Fruit fly (Drosophila melanogaster) whole organism, embryonic: ENCODE results near the gene dikar.

Source experiments
- CG10321 ChIP-seq: fragments of 200-800 bp; sonication (Bioruptor generic); IDR thresholded peaks from 2 replicates; pipeline ENCODE4 v1.3.6; 2022; ENCODE audit warnings: missing biosample characterization, missing genetic modification characterization
- CG10565 ChIP-seq: fragments of 200-800 bp; sonication (Bioruptor generic); optimal IDR thresholded peaks from 3 replicates; lab custom pipeline; 2016; ENCODE audit warnings: missing biosample characterization, mild to moderate bottlenecking, missing genetic modification characterization
- CG11560 ChIP-seq: fragments of 200-800 bp; sonication (Bioruptor generic); IDR thresholded peaks from 3 replicates; pipeline ENCODE4 v1.3.6; 2022; ENCODE audit warnings: missing biosample characterization, missing genetic modification characterization
- CG11695 ChIP-seq: fragments of 200-800 bp; sonication (Bioruptor generic); IDR thresholded peaks from 3 replicates; pipeline ENCODE4 v1.3.6; 2022; ENCODE audit warnings: missing biosample characterization, missing genetic modification characterization
- CG15011 ChIP-seq: fragments of 200-800 bp; sonication (Bioruptor generic); optimal IDR thresholded peaks from 3 replicates; lab custom pipeline; 2018; ENCODE audit warnings: missing biosample characterization, mild to moderate bottlenecking, missing genetic modification characterization
- CG16779 ChIP-seq: fragments of 200-800 bp; sonication (Bioruptor generic); IDR thresholded peaks from 2 replicates; pipeline ENCODE4 v1.3.6; 2022; ENCODE audit warnings: missing biosample characterization, missing genetic modification characterization
- CG1832 ChIP-seq: fragments of 200-800 bp; sonication (Bioruptor generic); optimal IDR thresholded peaks from 2 replicates; lab custom pipeline; 2017; ENCODE audit warnings: missing biosample characterization, mild to moderate bottlenecking, missing genetic modification characterization, inconsistent platforms
- CG18599 ChIP-seq: fragments of 200-800 bp; sonication (Bioruptor generic); optimal IDR thresholded peaks from 3 replicates; lab custom pipeline; 2017; ENCODE audit warnings: missing biosample characterization, missing genetic modification characterization, mild to moderate bottlenecking, moderate library complexity, missing genetic modification reagents
- CG2712 ChIP-seq: fragments of 200-800 bp; optimal IDR thresholded peaks from 3 replicates; lab custom pipeline; 2019; ENCODE audit warnings: missing biosample characterization, mild to moderate bottlenecking, missing genetic modification characterization, moderate library complexity
- CG2889 ChIP-seq: fragments of 200-800 bp; sonication (Bioruptor generic); IDR thresholded peaks from 3 replicates; pipeline ENCODE4 v1.3.6; 2022; ENCODE audit warnings: missing biosample characterization, missing genetic modification characterization
- CG31388 ChIP-seq: fragments of 200-800 bp; sonication (Bioruptor generic); optimal IDR thresholded peaks from 2 replicates; lab custom pipeline; 2016; ENCODE audit warnings: missing biosample characterization, missing genetic modification characterization
- CG31441 ChIP-seq: fragments of 200-800 bp; sonication (Bioruptor generic); IDR thresholded peaks from 2 replicates; pipeline ENCODE4 v1.3.6; 2022; ENCODE audit warnings: missing biosample characterization, missing genetic modification characterization
- CG34422 ChIP-seq: fragments of 200-800 bp; sonication (Bioruptor generic); IDR thresholded peaks from 3 replicates; pipeline ENCODE4 v1.3.6; 2022; ENCODE audit warnings: missing biosample characterization, missing genetic modification characterization
- CG4617 ChIP-seq: fragments of 200-800 bp; sonication (Bioruptor generic); optimal IDR thresholded peaks from 3 replicates; lab custom pipeline; 2016; ENCODE audit warnings: missing biosample characterization, missing genetic modification characterization, borderline replicate concordance
- CG6765 ChIP-seq: fragments of 200-800 bp; sonication (Bioruptor generic); optimal IDR thresholded peaks from 3 replicates; lab custom pipeline; 2017; ENCODE audit warnings: missing biosample characterization, mild to moderate bottlenecking, missing genetic modification characterization
- CG6813 ChIP-seq: fragments of 200-800 bp; sonication (Bioruptor generic); optimal IDR thresholded peaks from 2 replicates; lab custom pipeline; 2017; ENCODE audit warnings: missing biosample characterization, missing genetic modification characterization, mild to moderate bottlenecking, moderate library complexity, missing genetic modification reagents
- CG7556 ChIP-seq: fragments of 200-800 bp; sonication (Bioruptor generic); optimal IDR thresholded peaks from 2 replicates; lab custom pipeline; 2017; ENCODE audit warnings: missing biosample characterization, mild to moderate bottlenecking, missing genetic modification characterization
- CG9215 ChIP-seq: fragments of 200-800 bp; sonication (Bioruptor generic); IDR thresholded peaks from 2 replicates; pipeline ENCODE4 v1.3.6; 2022; ENCODE audit warnings: missing biosample characterization, missing genetic modification characterization
- CTCF ChIP-seq: fragments of 200-800 bp; sonication (Bioruptor generic); optimal IDR thresholded peaks from 2 replicates; lab custom pipeline; 2017; ENCODE audit warnings: missing biosample characterization, mild to moderate bottlenecking, missing genetic modification characterization, moderate library complexity
- Camta ChIP-seq: fragments of 200-800 bp; sonication (Bioruptor generic); optimal IDR thresholded peaks from 2 replicates; lab custom pipeline; 2016; ENCODE audit warnings: missing biosample characterization, missing genetic modification characterization
- CoRest ChIP-seq: fragments of 200-800 bp; sonication (Bioruptor generic); optimal IDR thresholded peaks from 3 replicates; lab custom pipeline; 2018; ENCODE audit warnings: missing biosample characterization, mild to moderate bottlenecking, missing genetic modification characterization, moderate library complexity
- Doc2 ChIP-seq: fragments of 200-800 bp; sonication (Bioruptor generic); IDR thresholded peaks from 2 replicates; pipeline ENCODE4 v1.3.6; 2022; ENCODE audit warnings: missing biosample characterization, missing genetic modification characterization
- Hmr ChIP-seq: fragments of 200-800 bp; sonication (Bioruptor generic); optimal IDR thresholded peaks from 3 replicates; lab custom pipeline; 2017; ENCODE audit warnings: mild to moderate bottlenecking, missing biosample characterization, missing genetic modification reagents, missing genetic modification characterization
- Max ChIP-seq: fragments of 200-800 bp; sonication (Bioruptor generic); optimal IDR thresholded peaks from 2 replicates; lab custom pipeline; 2016; ENCODE audit warnings: missing biosample characterization, mild to moderate bottlenecking, missing genetic modification characterization
- Med ChIP-seq: fragments of 200-800 bp; sonication (Bioruptor generic); peaks from one replicate; lab custom pipeline; 2016; ENCODE audit warnings: missing biosample characterization, missing genetic modification characterization, mild to moderate bottlenecking, inconsistent platforms, moderate library complexity
- Opbp ChIP-seq: fragments of 200-800 bp; sonication (Bioruptor generic); IDR thresholded peaks from 3 replicates; pipeline ENCODE4 v1.3.6; 2022; ENCODE audit warnings: missing biosample characterization, missing genetic modification characterization; ENCODE audit not compliant: partially characterized antibody
- Optix ChIP-seq: fragments of 200-800 bp; sonication (Bioruptor generic); IDR thresholded peaks from 3 replicates; pipeline ENCODE4 v1.3.6; 2022; ENCODE audit warnings: missing biosample characterization, missing genetic modification characterization
- Scr ChIP-seq: fragments of 200-800 bp; sonication (Bioruptor generic); IDR thresholded peaks from 2 replicates; pipeline ENCODE4 v1.3.6; 2022; ENCODE audit warnings: missing biosample characterization, missing genetic modification characterization; ENCODE audit not compliant: partially characterized antibody
- Usf ChIP-seq: fragments of 200-800 bp; sonication (Bioruptor generic); optimal IDR thresholded peaks from 2 replicates; lab custom pipeline; 2017; ENCODE audit warnings: missing genotype, missing biosample characterization, missing genetic modification characterization
- Vsx1 ChIP-seq: fragments of 200-800 bp; sonication (Bioruptor generic); optimal IDR thresholded peaks from 2 replicates; lab custom pipeline; 2017; ENCODE audit warnings: missing biosample characterization, mild to moderate bottlenecking, missing genetic modification characterization, missing genetic modification reagents
- abd-A ChIP-seq: fragments of 200-800 bp; sonication (Bioruptor generic); optimal IDR thresholded peaks from 3 replicates; lab custom pipeline; 2019; ENCODE audit warnings: missing biosample characterization, mild to moderate bottlenecking, missing genetic modification characterization, moderate library complexity
- bsh ChIP-seq, 2 experiments: fragments of 200-800 bp; sonication (Bioruptor generic); optimal IDR thresholded peaks; 2 replicates each; lab custom pipeline; 2017 to 2018; ENCODE audit warnings: mild to moderate bottlenecking in 2 of 2, missing biosample characterization in 2 of 2, missing genetic modification characterization in 2 of 2, moderate library complexity in 1 of 2
- cwo ChIP-seq: fragments of 200-800 bp; sonication (Bioruptor generic); optimal IDR thresholded peaks from 3 replicates; lab custom pipeline; 2017; ENCODE audit warnings: missing biosample characterization, missing genetic modification characterization, mild to moderate bottlenecking, moderate library complexity, missing genetic modification reagents
- disco-r ChIP-seq: fragments of 200-800 bp; sonication (Bioruptor generic); optimal IDR thresholded peaks from 2 replicates; lab custom pipeline; 2016; ENCODE audit warnings: missing biosample characterization, missing genetic modification characterization
- dmrt99B ChIP-seq: fragments of 200-800 bp; sonication (Bioruptor generic); optimal IDR thresholded peaks from 2 replicates; lab custom pipeline; 2018; ENCODE audit warnings: missing biosample characterization, mild to moderate bottlenecking, missing genetic modification characterization, moderate library complexity
- exex ChIP-seq: fragments of 200-800 bp; sonication (Bioruptor generic); optimal IDR thresholded peaks from 4 replicates; lab custom pipeline; 2018; ENCODE audit warnings: missing biosample characterization, mild to moderate bottlenecking, missing genetic modification characterization, moderate library complexity
- fd102C ChIP-seq: fragments of 200-800 bp; sonication (Bioruptor generic); optimal IDR thresholded peaks from 2 replicates; lab custom pipeline; 2018; ENCODE audit warnings: missing biosample characterization, mild to moderate bottlenecking, missing genetic modification characterization, moderate library complexity
- h ChIP-seq: fragments of >200 bp; optimal IDR thresholded peaks from 2 replicates; lab custom pipeline; 2017
- hkb ChIP-seq, 2 experiments: fragments of 200-800 bp in 1 of 2; fragments of >200 bp in 1 of 2; sonication (Bioruptor generic) in 1 of 2; IDR thresholded peaks in 1 of 2; optimal IDR thresholded peaks in 1 of 2; 2 replicates each; pipeline versions ENCODE4 v1.3.6 to Lab custom; 2017 to 2022; ENCODE audit warnings: missing biosample characterization in 1 of 2, missing genetic modification characterization in 1 of 2
- kni ChIP-seq: fragments of 200-800 bp; sonication (Bioruptor generic); optimal IDR thresholded peaks from 3 replicates; lab custom pipeline; 2017; ENCODE audit warnings: mild to moderate bottlenecking, missing biosample characterization, missing genetic modification reagents, missing genetic modification characterization
- knrl ChIP-seq: fragments of 200-800 bp; sonication (Bioruptor generic); IDR thresholded peaks from 3 replicates; pipeline ENCODE4 v1.3.6; 2022; ENCODE audit warnings: missing biosample characterization, missing genetic modification characterization; ENCODE audit not compliant: partially characterized antibody
- lov ChIP-seq, 2 experiments: fragments of 200-800 bp in 1 of 2; fragments of >200 bp in 1 of 2; sonication (Bioruptor generic) in 1 of 2; IDR thresholded peaks in 1 of 2; optimal IDR thresholded peaks in 1 of 2; 2 replicates in 1 of 2; 3 replicates in 1 of 2; pipeline versions ENCODE4 v1.3.6 to Lab custom; 2017 to 2022; ENCODE audit warnings: missing biosample characterization in 1 of 2, missing genetic modification characterization in 1 of 2
- nerfin-1 ChIP-seq: fragments of 200-800 bp; sonication (Bioruptor generic); optimal IDR thresholded peaks from 3 replicates; lab custom pipeline; 2019; ENCODE audit warnings: missing biosample characterization, mild to moderate bottlenecking, missing genetic modification characterization, moderate library complexity
- onecut ChIP-seq: fragments of 200-800 bp; sonication (Bioruptor generic); IDR thresholded peaks from 2 replicates; pipeline ENCODE4 v1.3.6; 2022; ENCODE audit warnings: missing biosample characterization, missing genetic modification characterization
- sd ChIP-seq: fragments of 200-800 bp; sonication (Bioruptor generic); optimal IDR thresholded peaks from 3 replicates; lab custom pipeline; 2018; ENCODE audit warnings: missing biosample characterization, mild to moderate bottlenecking, missing genetic modification characterization, moderate library complexity
- sna ChIP-seq: fragments of 200-800 bp; sonication (Bioruptor generic); IDR thresholded peaks from 2 replicates; pipeline ENCODE4 v1.3.6; 2022; ENCODE audit warnings: missing biosample characterization, missing genetic modification characterization; ENCODE audit not compliant: partially characterized antibody
- vvl ChIP-seq: fragments of 200-800 bp; sonication (Bioruptor generic); IDR thresholded peaks from 2 replicates; pipeline ENCODE4 v1.3.6; 2022; ENCODE audit warnings: missing biosample characterization, missing genetic modification characterization
- zf30C ChIP-seq: fragments of 200-800 bp; sonication (Bioruptor generic); optimal IDR thresholded peaks from 3 replicates; lab custom pipeline; 2018; ENCODE audit warnings: missing biosample characterization, mild to moderate bottlenecking, missing genetic modification characterization

Gene dikar

DNA sequence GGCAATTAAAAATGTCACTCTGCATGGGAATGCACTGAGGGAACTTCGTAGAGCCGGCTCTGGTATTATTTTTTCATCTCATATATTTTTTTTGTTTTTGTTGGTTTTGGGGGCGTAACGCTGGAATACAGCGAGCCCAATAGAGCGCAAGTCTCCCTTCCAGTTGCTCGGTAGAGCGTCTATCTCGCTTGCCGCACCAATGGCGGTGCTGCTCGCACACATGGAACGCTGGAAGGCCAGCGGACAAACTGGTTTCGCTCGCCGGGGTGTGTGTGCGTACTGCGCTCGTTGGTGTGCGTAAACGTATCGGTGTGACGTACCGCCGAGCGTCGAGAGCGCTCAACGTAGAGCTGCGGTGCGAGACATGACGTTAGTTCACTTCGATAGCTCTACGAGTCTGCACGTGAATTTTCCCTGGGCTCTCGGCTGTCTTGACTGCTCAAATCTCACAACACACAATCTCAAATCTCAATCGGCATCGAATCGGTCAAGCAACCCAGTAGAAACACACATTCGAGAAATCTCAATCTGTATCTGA is 46.9 kb upstream of the dikar start, which contains the start of gene vvl (continued):
- no peak for TF ChIP-seq Doc2 (GFP tag; lab: Robert Waterston, UW)
- TF ChIP-seq h (lab: Kevin White, UChicago) = no peak
- TF ChIP-seq CG34422 = 0 out of 3 replicates have a peak, but pooled peaks have one; percentile 43
- peak; percentile 8 for TF ChIP-seq cwo (GFP tag; lab: Kevin White, UChicago)
- no peak for TF ChIP-seq CG6765 (GFP tag; lab: Kevin White, UChicago)
- no peak for TF ChIP-seq CG10565 (GFP tag; lab: Kevin White, UChicago)
- TF ChIP-seq CG4617 (GFP tag; lab: Kevin White, UChicago) = no peak
- TF ChIP-seq lov (optimal IDR thresholded peaks at IDR 0.05; lab: Kevin White, UChicago) = no peak
- TF ChIP-seq lov (GFP tag; IDR thresholded peaks at IDR 0.05; lab: Robert Waterston, UW) = 0 out of 3 replicates have a peak, but pooled peaks have one; percentile 3
- TF ChIP-seq CG7556 (GFP tag; lab: Kevin White, UChicago) = no peak
- TF ChIP-seq CG6813 (GFP tag; lab: Kevin White, UChicago) = no peak
- TF ChIP-seq CG11695 = peak; percentile 93
- peak; percentile 27 for TF ChIP-seq Vsx1 (GFP tag; lab: Kevin White, UChicago)
- TF ChIP-seq nerfin-1 (tag; lab: Kevin White, UChicago) = peak; percentile 94
- no peak for TF ChIP-seq Max (GFP tag; lab: Kevin White, UChicago)
- TF ChIP-seq abd-A = peak; percentile 79
- TF ChIP-seq CG31388 (GFP tag; lab: Kevin White, UChicago) = no peak
- peak in 1 of 2 experiments; percentile 9 for TF ChIP-seq bsh (GFP tag; optimal IDR thresholded peaks at IDR 0.05; lab: Kevin White, UChicago)
- TF ChIP-seq CG10321 (GFP tag; lab: Robert Waterston, UW) = peak; percentile 97
- no peak for TF ChIP-seq CG31441 (GFP tag; lab: Robert Waterston, UW)
- TF ChIP-seq CG18599 (GFP tag; lab: Kevin White, UChicago) = peak; percentile 16
- TF ChIP-seq CG16779 (GFP tag; lab: Robert Waterston, UW) = no peak
- TF ChIP-seq CG15011 = no peak
- peak; percentile 4 for TF ChIP-seq dmrt99B (tag; lab: Kevin White, UChicago)
- peak; percentile 82 for TF ChIP-seq CTCF (GFP tag; lab: Kevin White, UChicago)
- TF ChIP-seq CG1832 = peak; percentile 97
- peak; percentile 72 for TF ChIP-seq kni (GFP tag; lab: Kevin White, UChicago)
- peak; percentile 73 for TF ChIP-seq sd (tag; lab: Kevin White, UChicago)
- no peak for TF ChIP-seq CG9215
- peak; percentile 16; the same call in 1 of the 2 replicates for TF ChIP-seq onecut
- TF ChIP-seq CG2712 (tag; lab: Kevin White, UChicago) = peak; percentile 14
- TF ChIP-seq hkb (optimal IDR thresholded peaks at IDR 0.05; lab: Kevin White, UChicago) = no peak
- TF ChIP-seq hkb (GFP tag; IDR thresholded peaks at IDR 0.05; lab: Robert Waterston, UW) = 0 out of 2 replicates have a peak, but pooled peaks have one; percentile 16
- peak; percentile 32 for TF ChIP-seq CoRest (tag; lab: Kevin White, UChicago)
- peak; percentile 61 for TF ChIP-seq zf30C (GFP tag; lab: Kevin White, UChicago)
- peak; percentile 48; the same call in 1 of the 3 replicates for TF ChIP-seq Opbp (GFP tag; lab: Robert Waterston, UW)
- peak; percentile 52 for TF ChIP-seq Scr (GFP tag; lab: Robert Waterston, UW)
- no peak for TF ChIP-seq disco-r (GFP tag; lab: Kevin White, UChicago)
- peak; percentile 29; the same call in 1 of the 3 replicates for TF ChIP-seq knrl (GFP tag; lab: Robert Waterston, UW)
- TF ChIP-seq fd102C (GFP tag; lab: Kevin White, UChicago) = no peak
- peak; percentile 91 for TF ChIP-seq vvl (GFP tag; lab: Robert Waterston, UW)
- peak; percentile 86 for TF ChIP-seq Med (GFP tag; lab: Kevin White, UChicago)
- TF ChIP-seq exex (tag; lab: Kevin White, UChicago) = no peak
- TF ChIP-seq Usf (GFP tag; lab: Kevin White, UChicago) = no peak
- no peak for TF ChIP-seq CG11560 (tag; lab: Robert Waterston, UW)
- TF ChIP-seq Hmr (GFP tag; lab: Kevin White, UChicago) = peak; percentile 22
- TF ChIP-seq CG2889 (GFP tag; lab: Robert Waterston, UW) = no peak
- TF ChIP-seq Camta (GFP tag; lab: Kevin White, UChicago) = no peak
- peak; percentile 47; the same call in 1 of the 2 replicates for TF ChIP-seq sna (GFP tag; lab: Robert Waterston, UW)
- TF ChIP-seq Optix = no peak
